Fruit fly (Drosophila melanogaster) whole organism, wandering third instar larva: Measurements from ENCODE around the gene mRpL27.

Source experiments
- Abd-B ChIP-seq: fragments of >200 bp; optimal IDR thresholded peaks from 2 replicates; lab custom pipeline; 2017; ENCODE audit warnings: missing biosample characterization, missing genetic modification characterization
- CG9705 ChIP-seq: fragments of 200-800 bp; sonication (Bioruptor generic); optimal IDR thresholded peaks from 2 replicates; lab custom pipeline; 2018; ENCODE audit warnings: missing biosample characterization, mild to moderate bottlenecking, missing genetic modification characterization
- Dfd ChIP-seq: fragments of >200 bp; optimal IDR thresholded peaks from 2 replicates; lab custom pipeline; 2017; ENCODE audit warnings: missing biosample characterization, missing genetic modification characterization
- Dif ChIP-seq: fragments of 200-275, 200-300 bp; sonication (Bioruptor generic); optimal IDR thresholded peaks from 2 replicates; lab custom pipeline; 2018; ENCODE audit warnings: missing biosample characterization, missing genetic modification characterization; ENCODE audit not compliant: partially characterized antibody
- Mio ChIP-seq: sonication (Bioruptor generic); optimal IDR thresholded peaks from 2 replicates; lab custom pipeline; 2016; ENCODE audit warnings: missing biosample characterization, missing genetic modification characterization
- brk ChIP-seq: fragments of 200-800 bp; sonication (Bioruptor generic); optimal IDR thresholded peaks from 2 replicates; lab custom pipeline; 2016; ENCODE audit warnings: missing biosample characterization, mild to moderate bottlenecking, missing genetic modification characterization
- lola ChIP-seq: fragments of >200 bp; optimal IDR thresholded peaks from 2 replicates; lab custom pipeline; 2017; ENCODE audit warnings: missing biosample characterization, missing genetic modification characterization
- pan ChIP-seq: fragments of >200 bp; optimal IDR thresholded peaks from 2 replicates; lab custom pipeline; 2017

DNA sequence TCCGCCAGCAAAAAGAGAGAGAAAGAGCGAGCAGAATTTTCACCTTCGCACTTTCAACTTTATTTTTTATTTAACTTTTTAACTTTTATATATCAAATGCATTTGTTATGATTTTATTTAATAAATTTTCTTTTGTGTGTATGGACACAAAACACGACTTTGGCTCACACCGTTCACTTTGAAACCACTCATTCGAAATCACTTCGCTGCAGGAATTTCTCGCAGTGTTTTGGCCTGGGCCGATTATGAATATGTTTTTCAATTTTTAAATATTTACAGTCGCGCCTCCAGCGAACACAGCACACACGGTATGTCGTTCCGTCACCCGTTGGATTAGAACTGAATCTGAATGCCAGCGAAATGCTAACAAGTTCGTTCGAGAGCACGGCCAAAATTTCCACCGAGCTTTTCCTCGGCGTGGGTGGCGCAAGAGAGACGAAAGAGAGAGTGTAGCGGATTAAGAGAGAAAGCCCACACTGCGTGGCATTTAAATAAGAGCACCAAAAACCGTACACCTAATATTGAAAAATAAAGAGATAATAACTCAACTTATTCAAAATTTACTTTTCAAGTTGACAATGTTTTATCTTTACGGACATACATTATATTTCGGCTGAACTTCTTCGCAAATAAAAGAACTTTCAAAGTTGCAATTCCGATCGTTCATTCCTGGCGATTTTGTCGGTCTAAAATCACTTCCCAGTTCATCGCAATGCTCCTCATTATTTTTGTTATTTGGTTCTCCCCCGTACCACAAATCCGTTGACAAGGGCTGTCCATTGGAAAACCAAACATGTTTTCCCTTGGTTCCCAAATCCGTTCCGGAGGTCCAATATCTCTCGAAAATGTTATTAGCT, 18.3 kb downstream of the mRpL27 start, which contains the start of gene CG15431:
- TF ChIP-seq lola (no peak), Dfd (GFP tag; lab: Kevin White, UChicago) (no peak), Abd-B (GFP tag; lab: Kevin White, UChicago) (no peak), Mio (GFP tag; lab: Kevin White, UChicago) (no peak), pan (lab: Kevin White, UChicago) (no peak), Dif (GFP tag; lab: Kevin White, UChicago) (no peak), brk (GFP tag; lab: Kevin White, UChicago) (no peak), CG9705 (no peak)
